Worm (Caenorhabditis elegans): ENCODE results near the gene R09F10.8.

DNA sequence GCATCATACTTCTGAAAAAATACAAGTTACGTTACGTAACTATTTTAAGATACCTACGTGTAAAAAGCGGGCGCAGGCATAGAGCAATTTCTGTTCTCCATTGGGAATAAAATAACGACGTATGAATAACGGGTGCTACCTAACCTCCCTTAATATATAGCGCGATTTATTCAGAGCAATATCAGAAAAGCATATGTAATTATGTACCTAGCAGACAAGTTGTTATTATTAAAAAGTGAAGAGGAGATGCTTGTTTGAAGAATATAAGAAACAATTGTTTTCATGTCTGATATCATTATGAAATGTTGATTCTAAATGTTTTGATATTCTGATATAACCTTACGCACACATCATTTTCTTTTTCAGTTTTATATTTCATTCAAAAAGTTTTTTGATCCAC, 7.3 kb downstream of the R09F10.8 start, which contains the start of gene srh-11:
- TF ChIP-seq F37B4.10 (GFP tag; IDR thresholded peaks at IDR 0.05) = no peak
- no peak for TF ChIP-seq egrh-3 (GFP tag; IDR thresholded peaks at IDR 0.05)
- TF ChIP-seq ama-1 (optimal IDR thresholded peaks at IDR 0.05) = no peak
- TF ChIP-seq ama-1 (GFP tag; optimal IDR thresholded peaks at IDR 0.05) = no peak
- TF ChIP-seq rec-8 (tag; optimal IDR thresholded peaks at IDR 0.05) = no peak
